Fruit fly (Drosophila melanogaster) whole organism, adult: ENCODE results near the gene alpha-Est5.

Experiments used
- CG14711 ChIP-seq: fragments of 200-800 bp; sonication (Bioruptor generic); optimal IDR thresholded peaks from 2 replicates; lab custom pipeline; 2018; ENCODE audit warnings: missing biosample characterization, mild to moderate bottlenecking, missing genetic modification characterization, moderate library complexity
- CG1620 ChIP-seq: fragments of 200-800 bp; sonication (Bioruptor generic); optimal IDR thresholded peaks from 2 replicates; lab custom pipeline; 2016; ENCODE audit warnings: missing biosample characterization, missing genetic modification characterization
- CG33017 ChIP-seq: fragments of 200-800 bp; sonication (Bioruptor generic); optimal IDR thresholded peaks from 2 replicates; lab custom pipeline; 2018; ENCODE audit warnings: missing biosample characterization, mild to moderate bottlenecking, missing genetic modification characterization, moderate library complexity
- CG7045 ChIP-seq: fragments of 200-800 bp; sonication (Bioruptor generic); optimal IDR thresholded peaks from 2 replicates; lab custom pipeline; 2017; ENCODE audit warnings: missing biosample characterization, mild to moderate bottlenecking, missing genetic modification characterization
- Crg-1 ChIP-seq: fragments of 200-800 bp; sonication (Bioruptor generic); optimal IDR thresholded peaks from 2 replicates; lab custom pipeline; 2016; ENCODE audit warnings: missing biosample characterization, missing genetic modification characterization
- Hr96 ChIP-seq: fragments of 200-800 bp; sonication (Bioruptor generic); optimal IDR thresholded peaks from 2 replicates; lab custom pipeline; 2016; ENCODE audit warnings: missing biosample characterization, missing genetic modification characterization
- cnc ChIP-seq, 2 experiments: fragments of >200 bp; optimal IDR thresholded peaks; 2 replicates each; lab custom pipeline; 2017
- kay ChIP-seq: fragments of 200-800 bp; sonication (Bioruptor generic); peaks from one replicate; lab custom pipeline; 2016; ENCODE audit warnings: missing biosample characterization, missing genetic modification characterization, borderline replicate concordance
- tj ChIP-seq: fragments of 200-800 bp; sonication (Bioruptor generic); optimal IDR thresholded peaks from 3 replicates; lab custom pipeline; 2017; ENCODE audit warnings: missing biosample characterization, mild to moderate bottlenecking, missing genetic modification characterization, moderate library complexity
- toe ChIP-seq: fragments of 200-800 bp; sonication (Bioruptor generic); optimal IDR thresholded peaks from 2 replicates; lab custom pipeline; 2016; ENCODE audit warnings: missing biosample characterization, missing genetic modification characterization

DNA sequence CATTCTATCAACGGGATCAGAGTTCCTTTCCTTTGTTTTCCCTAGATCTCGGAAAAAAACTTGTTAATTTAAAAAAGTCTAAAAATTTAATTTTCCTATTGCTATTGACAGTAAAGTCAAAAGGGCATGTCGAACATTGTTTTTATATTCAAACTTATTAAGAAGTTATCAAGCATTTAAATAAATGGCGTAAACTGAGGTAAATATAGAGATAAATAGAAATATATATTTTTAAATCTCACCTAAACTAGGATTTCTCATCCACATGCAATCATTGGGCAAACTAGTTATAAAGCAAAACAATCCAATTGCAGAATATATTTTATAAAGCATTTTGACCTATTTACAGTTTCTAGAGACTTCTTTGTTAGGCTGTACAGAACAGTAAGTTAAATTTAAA, 16.8 kb downstream of the alpha-Est5 start, which contains the start of gene Ubc84D:
- TF ChIP-seq Crg-1 (GFP tag; lab: Kevin White, UChicago) (no peak), kay (GFP tag; lab: Kevin White, UChicago) (no peak), CG7045 (no peak), cnc (optimal IDR thresholded peaks at IDR 0.05; lab: Kevin White, UChicago) (no peak), Hr96 (GFP tag; lab: Kevin White, UChicago) (no peak), CG14711 (tag; lab: Kevin White, UChicago) (no peak), tj (no peak), CG1620 (GFP tag; lab: Kevin White, UChicago) (no peak), toe (GFP tag; lab: Kevin White, UChicago) (no peak), CG33017 (tag; lab: Kevin White, UChicago) (no peak)
